Fruit fly (Drosophila melanogaster) whole organism, wandering third instar larva: ENCODE data around the gene mal.

Source experiments
- Abd-B ChIP-seq: fragments of >200 bp; optimal IDR thresholded peaks from 2 replicates; lab custom pipeline; 2017; ENCODE audit warnings: missing biosample characterization, missing genetic modification characterization
- CG32264 ChIP-seq: fragments of 200-800 bp; sonication (Bioruptor generic); optimal IDR thresholded peaks from 2 replicates; lab custom pipeline; 2016; ENCODE audit warnings: missing biosample characterization, missing genetic modification characterization
- Dfd ChIP-seq: fragments of >200 bp; optimal IDR thresholded peaks from 2 replicates; lab custom pipeline; 2017; ENCODE audit warnings: missing biosample characterization, missing genetic modification characterization
- Myc ChIP-seq: fragments of >200 bp; optimal IDR thresholded peaks from 2 replicates; lab custom pipeline; 2017
- Sp1 ChIP-seq: fragments of 200-800 bp; sonication (Bioruptor generic); optimal IDR thresholded peaks from 3 replicates; lab custom pipeline; 2019; ENCODE audit warnings: missing biosample characterization, mild to moderate bottlenecking, missing genetic modification characterization, moderate library complexity
- br ChIP-seq: fragments of 200-800 bp; sonication (Bioruptor generic); optimal IDR thresholded peaks from 2 replicates; lab custom pipeline; 2016; ENCODE audit warnings: missing biosample characterization, missing genetic modification characterization
- brk ChIP-seq: fragments of 200-800 bp; sonication (Bioruptor generic); optimal IDR thresholded peaks from 2 replicates; lab custom pipeline; 2016; ENCODE audit warnings: missing biosample characterization, mild to moderate bottlenecking, missing genetic modification characterization
- foxo ChIP-seq, 2 experiments: fragments of 200-800 bp; sonication (Bioruptor generic); optimal IDR thresholded peaks; 2 replicates in 1 of 2; 3 replicates in 1 of 2; lab custom pipeline; 2016 to 2017; ENCODE audit warnings: missing biosample characterization in 2 of 2, missing genetic modification characterization in 2 of 2
- h ChIP-seq: fragments of 200-800 bp; sonication (Bioruptor generic); optimal IDR thresholded peaks from 3 replicates; lab custom pipeline; 2016; ENCODE audit warnings: missing biosample characterization, mild to moderate bottlenecking, missing genetic modification characterization
- lola ChIP-seq: fragments of >200 bp; optimal IDR thresholded peaks from 2 replicates; lab custom pipeline; 2017; ENCODE audit warnings: missing biosample characterization, missing genetic modification characterization
- pan ChIP-seq: fragments of >200 bp; optimal IDR thresholded peaks from 2 replicates; lab custom pipeline; 2017
- rgr ChIP-seq: fragments of 200-800 bp; sonication (Bioruptor generic); optimal IDR thresholded peaks from 3 replicates; lab custom pipeline; 2016; ENCODE audit warnings: missing biosample characterization, mild to moderate bottlenecking, missing genetic modification characterization
- tai ChIP-seq: sonication (Bioruptor generic); optimal IDR thresholded peaks from 2 replicates; lab custom pipeline; 2016; ENCODE audit warnings: missing biosample characterization, missing genetic modification characterization

DNA sequence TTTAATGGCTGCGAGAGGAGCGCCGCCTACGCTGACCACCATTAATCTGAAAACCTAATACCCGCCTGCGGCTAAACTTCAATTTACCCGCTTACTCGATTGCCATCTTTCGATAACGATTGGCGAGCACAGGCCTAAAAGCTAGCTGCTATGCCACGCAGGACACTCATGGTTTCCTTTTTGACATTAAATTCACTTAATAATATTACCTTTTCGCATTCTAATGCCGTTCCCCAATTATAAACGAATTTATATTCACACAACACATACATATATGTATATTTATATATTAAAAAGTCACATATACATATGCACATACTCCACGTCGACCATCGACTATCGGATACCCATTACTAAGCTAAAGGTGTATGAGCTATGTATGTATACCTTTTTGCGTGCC is 39.8 kb upstream of the mal start:
- TF ChIP-seq Sp1 (GFP tag; lab: Kevin White, UChicago) (no peak), Dfd (GFP tag; lab: Kevin White, UChicago) (no peak), rgr (GFP tag; lab: Kevin White, UChicago) (no peak), Myc (no peak), CG32264 (GFP tag; lab: Kevin White, UChicago) (no peak), Abd-B (GFP tag; lab: Kevin White, UChicago) (no peak), brk (GFP tag; lab: Kevin White, UChicago) (no peak), br (GFP tag; lab: Kevin White, UChicago) (no peak), pan (lab: Kevin White, UChicago) (no peak), tai (no peak), h (GFP tag; lab: Kevin White, UChicago) (no peak), lola (GFP tag; lab: Kevin White, UChicago) (no peak), foxo (GFP tag; optimal IDR thresholded peaks at IDR 0.05; lab: Kevin White, UChicago) (no peak)
